Fruit fly (Drosophila melanogaster) whole organism: ENCODE data around the gene CG17270.
A peak's percentile ranks its signal among the peaks of the same experiment; 100 is the strongest.

ENCODE experiments used
- CG8478 ChIP-seq: fragments of >200 bp; optimal IDR thresholded peaks from 2 replicates; lab custom pipeline; 2018; ENCODE audit warnings: inconsistent platforms
- Dll ChIP-seq: fragments of >200 bp; optimal IDR thresholded peaks from 2 replicates; lab custom pipeline; 2017
- EcR ChIP-seq, 2 experiments: fragments of >200 bp; optimal IDR thresholded peaks; 2 replicates each; lab custom pipeline; 2017; ENCODE audit warnings: missing biosample characterization in 2 of 2, missing genetic modification characterization in 2 of 2, missing genetic modification reagents in 2 of 2
- pan ChIP-seq: fragments of >200 bp; optimal IDR thresholded peaks from 2 replicates; lab custom pipeline; 2017
- psq ChIP-seq: fragments of >200 bp; optimal IDR thresholded peaks from 2 replicates; lab custom pipeline; 2017
- usp ChIP-seq: fragments of >200 bp; optimal IDR thresholded peaks from 2 replicates; lab custom pipeline; 2017; ENCODE audit warnings: missing biosample characterization, missing genetic modification characterization, mixed read lengths

Gene CG17270

DNA sequence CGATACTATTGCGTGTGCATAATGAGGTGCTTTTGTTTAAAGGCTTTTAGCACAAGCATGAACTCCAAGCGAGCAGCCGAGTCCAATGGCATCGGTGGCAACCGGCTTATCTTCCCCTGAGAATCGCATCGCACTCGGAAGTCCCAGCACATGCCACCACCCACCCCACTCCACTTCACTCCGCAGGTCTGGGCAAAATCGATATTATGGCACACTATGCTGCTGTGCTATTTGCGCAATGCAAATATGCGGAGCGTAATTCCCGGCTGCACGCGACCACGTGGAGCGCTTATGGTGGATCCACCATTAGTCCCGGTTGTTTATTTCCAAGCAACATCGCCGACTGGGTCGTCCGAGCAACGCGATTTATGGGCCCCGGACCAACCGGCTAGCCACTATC, 492 bp downstream of the CG17270 start:
- TF ChIP-seq CG8478 (lab: Kevin White, UChicago), result no peak
- TF ChIP-seq Dll (lab: Kevin White, UChicago), result no peak
- no peak for TF ChIP-seq psq
- no peak for TF ChIP-seq usp (GFP tag; lab: Kevin White, UChicago)
- TF ChIP-seq pan (lab: Kevin White, UChicago), result no peak
- TF ChIP-seq EcR (GFP tag; optimal IDR thresholded peaks at IDR 0.05; lab: Kevin White, UChicago), result no peak

DNA sequence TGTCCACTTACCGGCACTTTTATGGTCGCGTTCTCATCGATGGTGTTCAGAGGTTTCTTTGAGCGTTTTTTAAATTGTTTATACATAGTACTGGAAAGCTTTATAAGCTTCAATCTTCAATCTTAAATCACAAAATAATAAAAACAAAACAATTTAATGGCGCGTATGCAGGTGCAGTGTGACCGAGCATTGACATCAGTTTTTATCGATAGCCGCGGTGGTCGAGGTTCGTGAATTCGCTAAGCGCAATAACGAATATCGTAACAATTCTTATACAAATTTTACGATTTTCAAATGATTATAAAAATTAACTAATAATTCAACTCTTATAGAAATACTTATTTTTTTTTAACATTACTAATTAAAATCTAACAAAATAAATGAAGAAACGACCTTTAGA, 2.7 kb downstream of the CG17270 start, which contains the start of gene Fancd2:
TSS of gene Fancd2 (minus strand) at position 183 of the 400 bp plus-strand sequence.
- TF ChIP-seq EcR (GFP tag; optimal IDR thresholded peaks at IDR 0.05; lab: Kevin White, UChicago), result no peak
- no peak for TF ChIP-seq pan (lab: Kevin White, UChicago)
- no peak for TF ChIP-seq psq
- no peak for TF ChIP-seq usp (GFP tag; lab: Kevin White, UChicago)
- no peak for TF ChIP-seq CG8478 (lab: Kevin White, UChicago)
- no peak for TF ChIP-seq Dll (lab: Kevin White, UChicago)

DNA sequence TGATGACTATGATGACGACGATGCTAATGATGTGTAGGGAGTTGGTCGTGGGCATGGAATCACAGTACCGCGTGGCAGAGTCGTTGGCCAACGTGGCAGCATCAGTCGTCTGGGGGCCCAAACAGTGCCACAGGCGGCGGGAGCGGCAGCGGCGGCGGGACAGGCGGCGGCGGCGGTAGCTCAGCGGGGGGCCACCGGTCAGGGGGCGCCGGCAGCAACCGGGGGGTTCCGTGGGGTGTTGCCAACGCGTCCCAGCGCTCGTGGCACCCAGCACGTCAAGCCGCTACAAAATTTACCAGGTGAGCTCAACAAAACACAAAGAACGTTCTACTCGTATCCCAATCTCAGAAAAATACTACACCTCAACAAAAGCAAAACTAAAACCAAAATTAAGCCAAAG, 16.5 kb downstream of the CG17270 start:
- TF ChIP-seq EcR (GFP tag; optimal IDR thresholded peaks at IDR 0.05; lab: Kevin White, UChicago), result no peak
- TF ChIP-seq pan (lab: Kevin White, UChicago), result no peak

DNA sequence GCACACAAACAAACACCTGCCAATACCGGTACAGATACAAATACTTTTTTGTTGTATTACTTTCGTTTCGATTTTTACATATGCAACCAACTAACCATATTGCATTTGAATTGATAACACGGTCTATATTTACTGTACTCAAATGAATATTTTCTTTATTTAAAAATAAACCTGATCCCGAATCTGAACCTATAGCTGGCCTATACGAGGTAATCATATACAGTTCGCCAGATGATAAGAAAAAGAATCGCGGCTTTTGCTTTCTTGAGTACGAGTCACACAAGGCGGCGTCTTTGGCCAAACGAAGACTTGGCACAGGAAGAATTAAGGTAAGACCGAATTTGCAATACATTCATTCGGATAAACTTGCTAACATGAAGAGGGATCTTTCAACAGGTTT, 21.8 kb downstream of the CG17270 start:
- TF ChIP-seq pan (lab: Kevin White, UChicago) (no peak), EcR (GFP tag; optimal IDR thresholded peaks at IDR 0.05; lab: Kevin White, UChicago) (no peak), CG8478 (lab: Kevin White, UChicago) (no peak), Dll (lab: Kevin White, UChicago) (no peak), psq (no peak), usp (GFP tag; lab: Kevin White, UChicago) (no peak)

DNA sequence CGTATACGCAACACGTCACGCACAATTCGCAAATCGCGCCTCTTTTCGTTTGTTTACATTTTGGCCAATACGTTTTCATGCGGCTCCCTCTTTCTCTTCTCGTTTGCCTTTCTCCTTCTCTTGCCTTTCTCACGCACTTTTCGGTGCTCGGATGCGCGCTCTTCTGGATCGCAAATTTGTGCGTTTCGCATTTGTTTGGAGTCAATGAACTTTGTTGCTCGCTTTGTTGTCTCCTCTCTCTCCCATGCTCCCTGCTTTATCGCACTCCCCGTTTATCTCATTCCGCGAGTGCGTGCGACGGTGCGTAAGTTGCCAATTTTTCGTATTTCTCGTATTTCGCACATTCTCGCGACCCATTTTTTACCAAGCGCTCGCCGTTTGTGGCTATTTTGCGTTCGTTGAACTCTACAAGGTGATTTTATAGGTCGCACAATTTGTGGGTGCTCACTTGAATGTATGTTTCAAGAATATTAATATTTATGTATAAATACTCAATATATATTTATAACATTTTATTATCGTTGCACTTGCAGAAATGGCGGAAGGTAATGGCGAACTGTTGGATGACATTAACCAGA, 27.4 kb downstream of the CG17270 start:
- TF ChIP-seq EcR (GFP tag; optimal IDR thresholded peaks at IDR 0.05; lab: Kevin White, UChicago) (peak; percentile 67 to 85), Dll (lab: Kevin White, UChicago) (no peak), psq (no peak), usp (GFP tag; lab: Kevin White, UChicago) (no peak)

DNA sequence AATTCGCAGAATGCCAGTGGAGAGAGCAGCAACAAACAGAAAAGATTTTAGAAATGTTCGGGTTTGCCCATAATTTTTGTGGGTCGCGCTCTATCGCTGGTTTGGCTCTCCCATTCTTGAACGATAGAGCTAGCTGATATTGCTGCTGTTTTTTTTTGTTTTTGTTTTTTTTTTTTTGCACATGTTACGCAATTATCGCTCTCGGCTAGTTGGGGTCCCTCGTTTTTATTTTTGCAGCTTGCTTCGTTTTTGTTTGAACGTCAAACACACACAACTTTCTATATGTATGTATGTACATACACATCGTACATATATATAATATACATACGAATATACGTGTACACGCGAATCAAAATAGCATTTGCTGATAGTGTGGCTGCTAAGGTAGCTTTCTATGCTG, 28.3 kb downstream of the CG17270 start:
- TF ChIP-seq pan (lab: Kevin White, UChicago) (no peak), usp (GFP tag; lab: Kevin White, UChicago) (no peak), CG8478 (lab: Kevin White, UChicago) (no peak), psq (no peak), EcR (GFP tag; optimal IDR thresholded peaks at IDR 0.05; lab: Kevin White, UChicago) (no peak), Dll (lab: Kevin White, UChicago) (no peak)

DNA sequence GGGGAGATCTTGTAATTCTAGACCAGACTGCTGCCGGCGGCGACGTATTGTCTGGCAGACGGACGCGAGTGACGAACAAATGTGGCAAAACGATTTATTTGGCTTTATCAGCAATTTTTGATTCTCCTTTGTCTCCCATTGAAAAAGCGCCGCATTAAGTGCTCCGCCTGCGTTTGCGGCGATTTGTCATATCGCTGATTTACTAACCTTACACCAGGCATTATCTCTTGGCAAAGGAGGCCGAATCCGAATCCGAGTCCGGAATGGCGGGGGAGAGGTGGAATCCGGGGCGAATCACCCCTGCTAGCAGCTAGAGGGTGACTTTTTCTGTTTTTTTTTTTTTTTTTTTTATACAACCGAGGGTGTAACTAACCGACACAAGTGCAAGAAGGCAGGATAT, 30.2 kb downstream of the CG17270 start:
- no peak for TF ChIP-seq usp (GFP tag; lab: Kevin White, UChicago)
- TF ChIP-seq CG8478 (lab: Kevin White, UChicago), result no peak

DNA sequence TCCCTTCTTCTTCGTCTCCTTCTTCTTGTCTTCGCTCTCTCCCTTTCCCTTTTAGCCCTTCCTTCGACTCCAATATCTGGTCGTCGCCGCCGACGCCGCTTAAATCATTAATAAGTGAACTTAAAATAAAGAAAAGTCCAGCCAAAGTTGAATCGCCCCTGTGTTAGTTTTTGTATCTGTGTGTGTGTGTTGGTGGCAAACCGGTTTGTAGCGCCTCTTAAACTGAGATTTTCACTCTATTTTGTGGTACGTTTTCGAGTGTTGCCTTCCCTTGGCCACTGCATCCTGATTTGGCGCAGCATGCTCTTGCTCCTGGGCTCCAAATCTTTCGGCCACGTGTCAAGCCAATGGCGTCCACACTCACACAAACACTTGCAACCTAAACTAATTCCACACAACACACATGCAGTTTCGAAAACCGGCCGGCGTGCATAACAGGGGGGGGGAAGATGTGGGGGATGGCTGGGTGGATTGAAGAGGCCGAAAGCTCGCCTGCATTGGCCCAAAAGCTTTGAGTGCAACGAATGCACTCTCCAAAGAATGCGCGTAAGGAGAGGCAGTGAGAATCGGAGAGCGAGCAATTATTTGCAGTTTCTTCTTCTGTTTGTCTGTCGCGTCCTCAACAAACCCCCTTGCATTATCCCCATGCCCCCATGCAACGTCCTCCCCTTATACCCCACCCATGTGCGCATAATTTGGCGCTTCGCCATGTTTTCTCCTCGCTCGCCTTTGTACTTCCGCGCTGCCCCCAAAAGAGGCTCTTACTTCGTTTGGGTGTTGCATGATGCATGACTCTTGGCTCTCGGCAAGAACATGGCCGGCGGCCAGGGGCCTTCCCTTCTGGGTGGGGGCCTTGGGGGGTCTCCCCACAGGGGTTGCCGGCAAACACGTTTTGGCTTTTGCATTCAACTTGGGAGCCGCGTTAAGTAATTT, 34.0 kb downstream of the CG17270 start:
- peak; percentile 85 for TF ChIP-seq Dll (lab: Kevin White, UChicago)
- TF ChIP-seq EcR (GFP tag; optimal IDR thresholded peaks at IDR 0.05; lab: Kevin White, UChicago), result peak in 1 of 2 experiments; percentile 17
- no peak for TF ChIP-seq psq

DNA sequence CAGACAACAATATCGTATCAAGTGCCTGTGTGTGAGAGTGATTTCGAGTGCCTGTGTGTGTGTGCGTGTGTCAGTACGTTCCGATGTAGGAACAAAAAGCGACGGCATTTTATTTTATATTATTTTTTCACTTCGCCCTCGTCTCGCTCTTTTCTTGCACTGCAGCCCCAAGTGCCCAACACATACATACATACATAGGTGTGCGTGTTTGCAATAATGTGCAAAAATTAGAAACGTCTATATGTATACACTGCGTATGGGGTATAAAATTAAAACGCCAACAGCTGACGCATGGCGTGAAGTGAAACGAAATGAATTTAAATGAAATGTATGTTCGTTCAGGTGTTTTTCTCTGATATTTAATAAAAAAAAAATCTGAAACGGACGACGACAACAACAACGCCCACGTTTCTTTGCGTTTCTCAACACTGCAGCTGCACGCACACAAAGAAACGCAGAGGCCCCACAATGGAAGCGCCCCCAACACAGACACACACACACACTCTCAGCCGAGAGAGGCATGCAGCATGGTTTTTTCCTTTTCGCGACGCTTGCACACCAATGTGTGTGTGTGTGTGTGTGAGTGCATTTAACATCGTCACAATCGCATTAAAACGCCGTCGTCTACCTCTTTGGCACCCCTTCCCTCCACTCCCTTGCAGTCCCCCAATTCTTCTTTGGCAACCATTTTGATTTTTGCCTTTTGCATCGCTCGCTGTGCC, 34.9 kb downstream of the CG17270 start:
- TF ChIP-seq CG8478 (lab: Kevin White, UChicago), result peak; percentile 70
- TF ChIP-seq Dll (lab: Kevin White, UChicago), result peak; percentile 60
- no peak for TF ChIP-seq psq

DNA sequence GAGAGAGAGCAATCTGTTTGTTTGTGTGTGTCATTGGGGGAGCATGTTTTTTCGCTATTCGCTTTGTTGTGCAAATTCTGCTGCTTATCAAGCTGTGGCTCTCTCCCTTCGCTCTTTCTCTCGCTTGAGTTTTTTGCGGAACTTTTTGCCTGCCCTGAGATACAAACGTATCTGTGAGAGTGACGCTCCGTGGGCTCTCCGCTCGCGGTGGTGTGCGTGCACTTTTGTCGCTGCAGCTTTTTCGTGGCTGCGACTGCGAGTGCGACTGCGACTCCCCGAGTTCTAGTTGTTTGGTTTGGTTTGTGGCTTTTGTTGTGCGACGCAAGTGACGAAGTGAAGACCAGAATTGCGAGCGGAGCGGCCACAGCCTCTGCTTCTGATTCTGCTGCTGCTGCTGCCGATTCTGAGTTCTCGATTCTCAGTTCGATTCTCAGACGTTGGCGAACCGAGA, 36.0 kb downstream of the CG17270 start:
- TF ChIP-seq usp (GFP tag; lab: Kevin White, UChicago) (no peak), Dll (lab: Kevin White, UChicago) (peak; percentile 99)

DNA sequence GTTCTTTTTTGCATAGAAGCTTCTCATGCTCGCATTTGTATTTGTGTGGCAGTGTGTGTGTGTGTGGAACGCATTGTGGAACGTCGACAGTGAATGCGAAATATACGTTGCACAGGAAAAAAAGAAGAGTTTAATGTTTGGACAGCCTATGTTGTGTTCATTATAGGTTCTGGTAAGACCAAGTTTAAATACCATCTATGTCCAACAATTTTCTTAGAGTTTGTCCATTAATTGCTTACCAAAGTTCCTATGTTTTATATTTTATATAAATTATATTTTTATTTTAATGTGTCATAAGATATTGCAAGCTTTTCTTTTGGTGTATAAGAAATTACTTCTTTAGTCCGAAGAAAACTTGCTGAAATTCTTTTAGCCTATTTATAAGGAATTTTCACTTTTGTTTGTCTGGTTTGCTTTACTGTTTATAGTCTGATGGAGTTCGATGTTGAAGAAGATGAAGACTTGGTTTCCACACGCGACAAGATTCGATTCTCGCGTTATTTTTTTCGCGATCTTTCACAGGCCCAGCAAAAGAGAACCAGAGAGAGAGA, 36.5 kb downstream of the CG17270 start:
- TF ChIP-seq EcR (GFP tag; optimal IDR thresholded peaks at IDR 0.05; lab: Kevin White, UChicago), result no peak
- TF ChIP-seq usp (GFP tag; lab: Kevin White, UChicago), result no peak
- TF ChIP-seq pan (lab: Kevin White, UChicago), result no peak
- TF ChIP-seq CG8478 (lab: Kevin White, UChicago), result no peak
- no peak for TF ChIP-seq psq

DNA sequence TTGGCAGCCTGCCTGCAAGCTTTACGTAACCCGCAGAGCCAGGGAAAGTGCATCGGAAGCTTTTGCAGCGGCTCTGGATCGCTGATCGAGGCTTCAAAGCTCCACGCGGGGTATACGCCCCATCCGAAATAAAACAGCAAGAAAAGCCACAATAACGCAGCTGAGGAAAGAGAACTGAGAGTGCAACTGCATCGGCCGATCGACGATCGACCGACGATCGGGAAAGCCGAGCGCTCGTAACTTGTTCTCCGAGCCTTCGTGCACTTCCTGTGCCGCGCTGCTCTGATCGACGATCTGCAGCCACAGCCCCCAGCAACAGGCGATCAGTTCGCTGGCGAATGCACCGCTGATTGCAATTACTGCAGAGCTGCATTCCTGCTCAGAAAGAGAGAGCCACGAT, 38.8 kb downstream of the CG17270 start:
- TF ChIP-seq Dll (lab: Kevin White, UChicago), result peak; percentile 40
- no peak for TF ChIP-seq pan (lab: Kevin White, UChicago)
